Worm (Caenorhabditis elegans) whole organism, young adult: Measurements from ENCODE around the gene F14H12.7.

Source experiments
- B0261.1 ChIP-seq: sonication (generic microtip); optimal IDR thresholded peaks from 2 replicates; lab custom pipeline; 2016; ENCODE audit warnings: mild to moderate bottlenecking, missing genetic modification characterization, moderate library complexity, missing compliant biosample characterization
- C17E4.6 ChIP-seq: fragments of 200-800 bp; sonication (Bioruptor generic); IDR thresholded peaks from 2 replicates; pipeline ENCODE4 v1.3.6; 2022; ENCODE audit warnings: missing genetic modification reagents, missing genetic modification characterization, missing compliant biosample characterization
- F23B12.7 ChIP-seq: sonication (generic microtip); optimal IDR thresholded peaks from 2 replicates; lab custom pipeline; 2017; ENCODE audit warnings: missing genetic modification characterization, mild to moderate bottlenecking, missing compliant biosample characterization, antibody characterized with exemption, moderate library complexity; ENCODE audit not compliant: insufficient read depth
- T26A5.8 ChIP-seq: sonication (generic microtip); optimal IDR thresholded peaks from 2 replicates; lab custom pipeline; 2016; ENCODE audit warnings: missing genetic modification characterization, missing compliant biosample characterization
- aptf-3 ChIP-seq: fragments of 200-800 bp; sonication (Bioruptor generic); IDR thresholded peaks from 2 replicates; pipeline ENCODE4 v1.3.6; 2022; ENCODE audit warnings: missing genetic modification characterization, missing compliant biosample characterization
- athp-1 ChIP-seq: sonication (generic microtip); optimal IDR thresholded peaks from 2 replicates; lab custom pipeline; 2017; ENCODE audit warnings: mild to moderate bottlenecking, missing genetic modification characterization, missing compliant biosample characterization
- attf-6 ChIP-seq: fragments of 200-800 bp; sonication (Bioruptor generic); IDR thresholded peaks from 2 replicates; pipeline ENCODE4 v1.3.6; 2022; ENCODE audit warnings: missing genetic modification reagents, missing genetic modification characterization, missing compliant biosample characterization
- bed-2 ChIP-seq: fragments of 200-800 bp; sonication (Bioruptor generic); IDR thresholded peaks from 2 replicates; pipeline ENCODE4 v1.3.6; 2022; ENCODE audit warnings: missing genetic modification reagents, missing genetic modification characterization, missing compliant biosample characterization
- cebp-1 ChIP-seq, 2 experiments: fragments of 200-800 bp in 1 of 2; sonication (Bioruptor generic) in 1 of 2; sonication (generic microtip) in 1 of 2; IDR thresholded peaks in 1 of 2; optimal IDR thresholded peaks in 1 of 2; 2 replicates each; pipeline versions ENCODE4 v1.3.6 to Lab custom; 2017 to 2022; ENCODE audit warnings: missing compliant biosample characterization in 2 of 2, missing genetic modification characterization in 2 of 2, mild to moderate bottlenecking in 1 of 2, missing genetic modification reagents in 1 of 2, moderate library complexity in 1 of 2
- ceh-100 ChIP-seq: fragments of 200-800 bp; sonication (Bioruptor generic); IDR thresholded peaks from 2 replicates; pipeline ENCODE4 v1.3.6; 2022; ENCODE audit warnings: missing genetic modification reagents, missing genetic modification characterization, missing compliant biosample characterization
- ceh-27 ChIP-seq: fragments of 200-800 bp; sonication (Bioruptor generic); optimal IDR thresholded peaks from 2 replicates; lab custom pipeline; 2018; ENCODE audit warnings: mild to moderate bottlenecking, missing genetic modification characterization, moderate library complexity, missing compliant biosample characterization
- dpff-1 ChIP-seq: sonication (generic microtip); optimal IDR thresholded peaks from 2 replicates; lab custom pipeline; 2017; ENCODE audit warnings: mild to moderate bottlenecking, missing genetic modification characterization, missing compliant biosample characterization
- dpl-1 ChIP-seq: fragments of 150-350 bp; optimal IDR thresholded peaks from 2 replicates; lab custom pipeline; 2014; ENCODE audit warnings: missing biosample characterization, missing genetic modification reagents, missing genetic modification characterization
- egrh-3 ChIP-seq: fragments of 200-800 bp; sonication (Bioruptor generic); IDR thresholded peaks from 2 replicates; pipeline ENCODE4 v1.3.6; 2022; ENCODE audit warnings: missing genetic modification reagents, missing genetic modification characterization, missing compliant biosample characterization
- ekl-4 ChIP-seq: fragments of 200-800 bp; sonication (Bioruptor generic); IDR thresholded peaks from 2 replicates; pipeline ENCODE4 v1.3.6; 2022; ENCODE audit warnings: missing genetic modification reagents, missing genetic modification characterization, missing compliant biosample characterization
- ets-4 ChIP-seq: fragments of 200-800 bp; sonication (Bioruptor generic); optimal IDR thresholded peaks from 2 replicates; lab custom pipeline; 2018; ENCODE audit warnings: mild to moderate bottlenecking, missing genetic modification characterization, missing compliant biosample characterization
- fkh-3 ChIP-seq: sonication (generic microtip); optimal IDR thresholded peaks from 2 replicates; lab custom pipeline; 2016; ENCODE audit warnings: mild to moderate bottlenecking, missing genetic modification characterization, missing compliant biosample characterization
- him-1 ChIP-seq: sonication (generic microtip); optimal IDR thresholded peaks from 2 replicates; lab custom pipeline; 2016; ENCODE audit warnings: missing genotype, missing genetic modification reagents, missing genetic modification characterization, missing compliant biosample characterization
- hlh-26 ChIP-seq: fragments of 200-800 bp; sonication (Bioruptor generic); conservative IDR thresholded peaks from 2 replicates; pipeline ENCODE4 v1.3.6; 2022; ENCODE audit warnings: missing genetic modification reagents, missing genetic modification characterization, missing compliant biosample characterization
- hsf-1 ChIP-seq: fragments of 200-800 bp; sonication (Bioruptor generic); IDR thresholded peaks from 2 replicates; pipeline ENCODE4 v1.3.6; 2022; ENCODE audit warnings: missing genetic modification reagents, missing genetic modification characterization, missing compliant biosample characterization
- let-607 ChIP-seq, 2 experiments: fragments of 200-800 bp in 1 of 2; sonication (Bioruptor generic) in 1 of 2; sonication (generic microtip) in 1 of 2; optimal IDR thresholded peaks; 2 replicates each; lab custom pipeline; 2016 to 2018; ENCODE audit warnings: mild to moderate bottlenecking in 2 of 2, missing compliant biosample characterization in 2 of 2, missing genetic modification characterization in 2 of 2, moderate library complexity in 2 of 2, missing genotype in 1 of 2
- lin-26 ChIP-seq: fragments of 200-800 bp; sonication (Bioruptor generic); IDR thresholded peaks from 2 replicates; pipeline ENCODE4 v1.3.6; 2022; ENCODE audit warnings: missing genetic modification reagents, missing genetic modification characterization, missing compliant biosample characterization
- lin-40 ChIP-seq: sonication (generic microtip); optimal IDR thresholded peaks from 2 replicates; lab custom pipeline; 2016; ENCODE audit warnings: missing genetic modification characterization, mild to moderate bottlenecking, missing compliant biosample characterization, missing genotype, missing genetic modification reagents
- lsl-1 ChIP-seq: fragments of 200-800 bp; sonication (Bioruptor generic); optimal IDR thresholded peaks from 2 replicates; lab custom pipeline; 2018; ENCODE audit warnings: mild to moderate bottlenecking, missing genetic modification characterization, moderate library complexity, missing compliant biosample characterization
- lsy-27 ChIP-seq: sonication (generic microtip); optimal IDR thresholded peaks from 2 replicates; lab custom pipeline; 2017; ENCODE audit warnings: missing genetic modification characterization, mild to moderate bottlenecking, missing compliant biosample characterization, antibody characterized with exemption, missing genotype, borderline replicate concordance; ENCODE audit not compliant: insufficient read depth
- madf-10 ChIP-seq: sonication (generic microtip); optimal IDR thresholded peaks from 2 replicates; lab custom pipeline; 2016; ENCODE audit warnings: mild to moderate bottlenecking, missing genetic modification characterization, missing compliant biosample characterization
- madf-6 ChIP-seq: fragments of 200-800 bp; sonication (Bioruptor generic); IDR thresholded peaks from 2 replicates; pipeline ENCODE4 v1.3.6; 2022; ENCODE audit warnings: missing genetic modification reagents, missing genetic modification characterization, missing compliant biosample characterization
- mes-4 ChIP-seq: sonication (generic microtip); optimal IDR thresholded peaks from 2 replicates; lab custom pipeline; 2016; ENCODE audit warnings: missing genotype, missing genetic modification characterization, missing compliant biosample characterization
- mxl-1 ChIP-seq: sonication (generic microtip); optimal IDR thresholded peaks from 2 replicates; lab custom pipeline; 2016; ENCODE audit warnings: missing genetic modification characterization, missing compliant biosample characterization
- nhr-179 ChIP-seq: sonication (generic microtip); optimal IDR thresholded peaks from 2 replicates; lab custom pipeline; 2016; ENCODE audit warnings: mild to moderate bottlenecking, missing genetic modification characterization, missing compliant biosample characterization
- nhr-27 ChIP-seq: fragments of 200-800 bp; sonication (Bioruptor generic); optimal IDR thresholded peaks from 2 replicates; lab custom pipeline; 2018; ENCODE audit warnings: mild to moderate bottlenecking, missing genetic modification characterization, moderate library complexity, missing compliant biosample characterization
- nhr-90 ChIP-seq: sonication (generic microtip); optimal IDR thresholded peaks from 2 replicates; lab custom pipeline; 2016; ENCODE audit warnings: missing genotype, mild to moderate bottlenecking, missing genetic modification characterization, missing compliant biosample characterization
- rpc-1 ChIP-seq, 2 experiments: fragments of 150-350 bp in 1 of 2; sonication (generic microtip) in 1 of 2; optimal IDR thresholded peaks; 2 replicates each; lab custom pipeline; 2014 to 2018; ENCODE audit warnings: missing biosample characterization in 1 of 2, missing genetic modification characterization in 1 of 2, missing genetic modification reagents in 1 of 2, missing genotype in 1 of 2
- sdz-38 ChIP-seq: sonication (generic microtip); optimal IDR thresholded peaks from 2 replicates; lab custom pipeline; 2016; ENCODE audit warnings: missing genotype, missing genetic modification characterization, missing compliant biosample characterization
- snpc-1.3 ChIP-seq: sonication (generic microtip); optimal IDR thresholded peaks from 2 replicates; lab custom pipeline; 2017; ENCODE audit warnings: missing genetic modification characterization, mild to moderate bottlenecking, missing compliant biosample characterization, antibody characterized with exemption, moderate library complexity, missing genotype, missing genetic modification reagents; ENCODE audit not compliant: insufficient read depth
- tbp1 ChIP-seq: fragments of 200-800 bp; sonication (Bioruptor generic); optimal IDR thresholded peaks from 2 replicates; lab custom pipeline; 2018; ENCODE audit warnings: mild to moderate bottlenecking, missing genetic modification characterization, missing compliant biosample characterization
- tbx-9 ChIP-seq: sonication (generic microtip); optimal IDR thresholded peaks from 2 replicates; lab custom pipeline; 2016; ENCODE audit warnings: borderline replicate concordance, missing genetic modification characterization, inconsistent platforms, missing compliant biosample characterization
- tlf-1 ChIP-seq: fragments of 200-800 bp; sonication (Bioruptor generic); optimal IDR thresholded peaks from 2 replicates; lab custom pipeline; 2018; ENCODE audit warnings: mild to moderate bottlenecking, missing genetic modification characterization, missing compliant biosample characterization
- unc-130 ChIP-seq: sonication (generic microtip); optimal IDR thresholded peaks from 2 replicates; lab custom pipeline; 2016; ENCODE audit warnings: missing genetic modification reagents, missing genetic modification characterization, missing compliant biosample characterization
- ztf-18 ChIP-seq: sonication (generic microtip); optimal IDR thresholded peaks from 2 replicates; lab custom pipeline; 2016; ENCODE audit warnings: missing genotype, mild to moderate bottlenecking, missing genetic modification characterization, missing compliant biosample characterization
- ztf-25 ChIP-seq: fragments of 200-800 bp; sonication (Bioruptor generic); IDR thresholded peaks from 2 replicates; pipeline ENCODE4 v1.3.6; 2022; ENCODE audit warnings: missing genetic modification reagents, missing genetic modification characterization, missing compliant biosample characterization
- ztf-28 ChIP-seq: fragments of 200-800 bp; sonication (Bioruptor generic); IDR thresholded peaks from 2 replicates; pipeline ENCODE4 v1.3.6; 2022; ENCODE audit warnings: missing genetic modification reagents, missing genetic modification characterization, missing compliant biosample characterization
- ztf-3 ChIP-seq: fragments of 200-800 bp; sonication (Bioruptor generic); optimal IDR thresholded peaks from 2 replicates; lab custom pipeline; 2018; ENCODE audit warnings: mild to moderate bottlenecking, missing genetic modification characterization, missing compliant biosample characterization

Gene F14H12.7

ce11 chrX:4410280-4410911 is 48.0 kb upstream of the F14H12.7 start (continued):
- TF ChIP-seq him-1 (tag; lab: Kevin White, UChicago) = peak; percentile 70
- TF ChIP-seq ceh-27 = no peak
- TF ChIP-seq hsf-1 = peak; percentile 53; the same call in 1 of the 2 replicates
- TF ChIP-seq athp-1 (tag; lab: Kevin White, UChicago) = no peak
- TF ChIP-seq lsy-27 (tag; lab: Kevin White, UChicago) = no peak
- peak; percentile 86 for TF ChIP-seq rpc-1 (optimal IDR thresholded peaks at IDR 0.05; lab: Kevin White, UChicago)
- TF ChIP-seq rpc-1 (tag; optimal IDR thresholded peaks at IDR 0.05; lab: Kevin White, UChicago) = peak; percentile 94
- TF ChIP-seq nhr-90 (tag; lab: Kevin White, UChicago) = peak; percentile 37
- TF ChIP-seq tbp1 = peak; percentile 87
- TF ChIP-seq unc-130 (GFP tag; lab: Kevin White, UChicago) = no peak

- TF ChIP-seq attf-6 (no peak), tbp1 (peak; percentile 90), lsl-1 (GFP tag; lab: Kevin White, UChicago) (no peak), aptf-3 (GFP tag; lab: Robert Waterston, UW) (no peak), hlh-26 (GFP tag; lab: Robert Waterston, UW) (no peak), ztf-25 (GFP tag; lab: Robert Waterston, UW) (no peak), nhr-27 (tag; lab: Kevin White, UChicago) (no peak), cebp-1 (GFP tag; IDR thresholded peaks at IDR 0.05; lab: Robert Waterston, UW) (no peak), cebp-1 (tag; optimal IDR thresholded peaks at IDR 0.05; lab: Kevin White, UChicago) (no peak), tbx-9 (tag; lab: Kevin White, UChicago) (no peak), F23B12.7 (tag; lab: Kevin White, UChicago) (no peak), egrh-3 (no peak), let-607 (tag; optimal IDR thresholded peaks at IDR 0.05; lab: Kevin White, UChicago) (no peak), ztf-18 (no peak), ztf-28 (GFP tag; lab: Robert Waterston, UW) (no peak), sdz-38 (no peak), ceh-27 (no peak), dpff-1 (tag; lab: Kevin White, UChicago) (no peak), ekl-4 (GFP tag; lab: Robert Waterston, UW) (no peak), mxl-1 (no peak), lsy-27 (tag; lab: Kevin White, UChicago) (no peak), ztf-3 (no peak), rpc-1 (optimal IDR thresholded peaks at IDR 0.05; lab: Kevin White, UChicago) (peak; percentile 72), rpc-1 (tag; optimal IDR thresholded peaks at IDR 0.05; lab: Kevin White, UChicago) (peak; percentile 87), T26A5.8 (tag; lab: Kevin White, UChicago) (no peak), lin-26 (peak; percentile 82), mes-4 (tag; lab: Kevin White, UChicago) (no peak), bed-2 (no peak), B0261.1 (peak; percentile 74), lin-40 (no peak), fkh-3 (tag; lab: Kevin White, UChicago) (no peak), C17E4.6 (GFP tag; lab: Robert Waterston, UW) (no peak), ceh-100 (GFP tag; lab: Robert Waterston, UW) (no peak), dpl-1 (GFP tag; lab: Kevin White, UChicago) (no peak), madf-6 (no peak), ets-4 (GFP tag; lab: Kevin White, UChicago) (no peak), snpc-1.3 (peak; percentile 23), tlf-1 (no peak), nhr-179 (tag; lab: Kevin White, UChicago) (no peak), madf-10 (tag; lab: Kevin White, UChicago) (peak; percentile 16)
These were observed 47.3 kb upstream of the F14H12.7 start for ce11 chrX:4409591-4410279.
